Fruit fly (Drosophila melanogaster): ENCODE data around the gene RpL3.

The RpL3 gene

dm6 chr3R:11243951-11244660 is 22.4 kb downstream of the RpL3 start, which contains the start of the genes CG17734 and CG5214 (continued):
- TF ChIP-seq Dp (GFP tag; optimal IDR thresholded peaks at IDR 0.05) (peak; percentile 38), CG6683 (GFP tag; optimal IDR thresholded peaks at IDR 0.05) (no peak), MESR4 (GFP tag; optimal IDR thresholded peaks at IDR 0.05) (peak; percentile 63), CG2129 (GFP tag; IDR thresholded peaks at IDR 0.05; ENCODE audit: partially characterized antibody) (no peak), Drgx (GFP tag; IDR thresholded peaks at IDR 0.05) (no peak), sisA (GFP tag; IDR thresholded peaks at IDR 0.05) (no peak), exex (tag; optimal IDR thresholded peaks at IDR 0.05) (peak; percentile 35), zen2 (GFP tag; IDR thresholded peaks at IDR 0.05; ENCODE audit: partially characterized antibody) (no peak; the same call in 2 of the 3 replicates), gt (GFP tag; IDR thresholded peaks at IDR 0.05) (no peak), CG10274 (GFP tag; optimal IDR thresholded peaks at IDR 0.05) (no peak), Hr51 (GFP tag; optimal IDR thresholded peaks at IDR 0.05) (no peak), CG4617 (GFP tag; optimal IDR thresholded peaks at IDR 0.05; ENCODE audit: borderline replicate concordance) (peak; percentile 49), CG8290 (GFP tag; optimal IDR thresholded peaks at IDR 0.05) (peak; percentile 33), CG8290 (tag; optimal IDR thresholded peaks at IDR 0.05) (no peak), Hmr (GFP tag; optimal IDR thresholded peaks at IDR 0.05) (no peak), CG6689 (GFP tag; IDR thresholded peaks at IDR 0.05) (no peak), ac (GFP tag; optimal IDR thresholded peaks at IDR 0.05) (no peak), sna (GFP tag; IDR thresholded peaks at IDR 0.05; ENCODE audit: partially characterized antibody) (peak; percentile 75), Side (GFP tag; optimal IDR thresholded peaks at IDR 0.05) (no peak), lov (optimal IDR thresholded peaks at IDR 0.05) (no peak), lov (GFP tag; IDR thresholded peaks at IDR 0.05) (no peak), onecut (GFP tag; IDR thresholded peaks at IDR 0.05) (0 out of 2 replicates have a peak, but pooled peaks have one; percentile 13), CG4360 (GFP tag; IDR thresholded peaks at IDR 0.05) (no peak), CG10366 (GFP tag; IDR thresholded peaks at IDR 0.05) (no peak), Ets97D (GFP tag; optimal IDR thresholded peaks at IDR 0.05) (peak; percentile 82), CG8924 (tag; optimal IDR thresholded peaks at IDR 0.05) (no peak), ash1 (GFP tag; optimal IDR thresholded peaks at IDR 0.05) (no peak), CG17612 (GFP tag; IDR thresholded peaks at IDR 0.05) (no peak), CG1832 (GFP tag; optimal IDR thresholded peaks at IDR 0.05) (no peak), bowl (GFP tag; IDR thresholded peaks at IDR 0.05) (no peak), Atf6 (GFP tag; IDR thresholded peaks at IDR 0.05) (no peak; the same call in 1 of the 2 replicates), CG14014 (GFP tag; IDR thresholded peaks at IDR 0.05) (no peak), schlank (tag; optimal IDR thresholded peaks at IDR 0.05) (no peak), hb (GFP tag; IDR thresholded peaks at IDR 0.05; ENCODE audit: partially characterized antibody) (peak; percentile 30; the same call in 1 of the 3 replicates), chm (GFP tag; IDR thresholded peaks at IDR 0.05) (no peak), CG17361 (GFP tag; IDR thresholded peaks at IDR 0.05) (no peak; the same call in 2 of the 3 replicates), Sox102F (GFP tag; optimal IDR thresholded peaks at IDR 0.05) (no peak), CG12942 (GFP tag; optimal IDR thresholded peaks at IDR 0.05) (no peak), seq (GFP tag; IDR thresholded peaks at IDR 0.05) (no peak), zf30C (GFP tag; optimal IDR thresholded peaks at IDR 0.05) (no peak), PHDP (tag; optimal IDR thresholded peaks at IDR 0.05) (no peak), CG9727 (GFP tag; optimal IDR thresholded peaks at IDR 0.05) (no peak), CG12219 (GFP tag; optimal IDR thresholded peaks at IDR 0.05) (no peak), CG3281 (GFP tag; optimal IDR thresholded peaks at IDR 0.05) (no peak), CoRest (tag; optimal IDR thresholded peaks at IDR 0.05) (peak; percentile 55), wdn (GFP tag; IDR thresholded peaks at IDR 0.05) (no peak), fd96Cb (tag; optimal IDR thresholded peaks at IDR 0.05) (no peak), CG11085 (GFP tag; IDR thresholded peaks at IDR 0.05) (no peak), bsh (GFP tag; optimal IDR thresholded peaks at IDR 0.05) (no peak), Xbp1 (GFP tag; optimal IDR thresholded peaks at IDR 0.05) (no peak)
